Worm (Caenorhabditis elegans): ENCODE data around the gene Y50E8A.2.

The Y50E8A.2 gene

ce11 chrV:14686231-14687105, 42.2 kb downstream of the Y50E8A.2 start (continued):
- TF ChIP-seq dox-1 (GFP tag; IDR thresholded peaks at IDR 0.05), result peak; percentile 67
- TF ChIP-seq lin-35 (GFP tag; optimal IDR thresholded peaks at IDR 0.05), result no peak
- TF ChIP-seq ceh-27 (GFP tag; optimal IDR thresholded peaks at IDR 0.05), result no peak
- no peak for TF ChIP-seq ztf-18 (tag; optimal IDR thresholded peaks at IDR 0.05)
- no peak for TF ChIP-seq sea-2 (GFP tag; IDR thresholded peaks at IDR 0.05)
- TF ChIP-seq zfh-2 (GFP tag; conservative IDR thresholded peaks at IDR 0.05), result peak; percentile 63; the same call in 1 of the 2 replicates
- TF ChIP-seq ceh-79 (tag; optimal IDR thresholded peaks at IDR 0.05), result no peak
- TF ChIP-seq mcd-1 (GFP tag; IDR thresholded peaks at IDR 0.05), result peak; percentile 31; the same call in 1 of the 2 replicates
- TF ChIP-seq tbp1 (GFP tag; optimal IDR thresholded peaks at IDR 0.05), result no peak
- TF ChIP-seq efl-1 (GFP tag; optimal IDR thresholded peaks at IDR 0.05), result no peak
- TF ChIP-seq ceh-100 (GFP tag; IDR thresholded peaks at IDR 0.05), result no peak
- TF ChIP-seq F10E7.11 (tag; optimal IDR thresholded peaks at IDR 0.05), result no peak
- no peak for TF ChIP-seq mes-4 (tag; optimal IDR thresholded peaks at IDR 0.05)
- TF ChIP-seq ceh-58 (GFP tag; IDR thresholded peaks at IDR 0.05), result no peak
- TF ChIP-seq mxl-1 (tag; optimal IDR thresholded peaks at IDR 0.05), result no peak
- TF ChIP-seq C06A6.2 (GFP tag; conservative IDR thresholded peaks at IDR 0.05), result no peak
- TF ChIP-seq ZK185.1 (tag; optimal IDR thresholded peaks at IDR 0.05; ENCODE audit: poor library complexity, severe bottlenecking), result no peak
- peak; percentile 54 for TF ChIP-seq lin-26 (GFP tag; IDR thresholded peaks at IDR 0.05)
- TF ChIP-seq egrh-3 (GFP tag; IDR thresholded peaks at IDR 0.05), result no peak
- TF ChIP-seq somi-1 (GFP tag; optimal IDR thresholded peaks at IDR 0.05), result no peak
- TF ChIP-seq hmg-1.2 (GFP tag; IDR thresholded peaks at IDR 0.05), result no peak
- no peak for TF ChIP-seq repo-1 (tag; optimal IDR thresholded peaks at IDR 0.05)
- no peak for TF ChIP-seq zim-3 (tag; optimal IDR thresholded peaks at IDR 0.05)
- no peak for TF ChIP-seq akir-1 (GFP tag; optimal IDR thresholded peaks at IDR 0.05)
- no peak for TF ChIP-seq die-1 (tag; optimal IDR thresholded peaks at IDR 0.05)
- TF ChIP-seq D2030.7 (GFP tag; IDR thresholded peaks at IDR 0.05), result no peak
- TF ChIP-seq B0019.2 (GFP tag; conservative IDR thresholded peaks at IDR 0.05), result no peak
- no peak for TF ChIP-seq aptf-2 (GFP tag; conservative IDR thresholded peaks at IDR 0.05)
- no peak for TF ChIP-seq T26A5.8 (tag; optimal IDR thresholded peaks at IDR 0.05)
- peak; percentile 76 for TF ChIP-seq ama-1 (optimal IDR thresholded peaks at IDR 0.05)
- no peak for TF ChIP-seq ama-1 (GFP tag; optimal IDR thresholded peaks at IDR 0.05)
- no peak for TF ChIP-seq atf-7 (tag; optimal IDR thresholded peaks at IDR 0.05)
- TF ChIP-seq snpc-4 (GFP tag; optimal IDR thresholded peaks at IDR 0.05), result no peak
- no peak for TF ChIP-seq snpc-4 (tag; optimal IDR thresholded peaks at IDR 0.05)
- no peak for TF ChIP-seq C17E4.6 (GFP tag; IDR thresholded peaks at IDR 0.05)
- TF ChIP-seq ztf-6 (GFP tag; IDR thresholded peaks at IDR 0.05), result peak; percentile 44; the same call in 1 of the 2 replicates
- TF ChIP-seq athp-1 (tag; optimal IDR thresholded peaks at IDR 0.05), result no peak
- TF ChIP-seq nhr-120 (GFP tag; IDR thresholded peaks at IDR 0.05), result no peak
- TF ChIP-seq him-1 (tag; optimal IDR thresholded peaks at IDR 0.05), result no peak
- TF ChIP-seq pha-4 (tag; optimal IDR thresholded peaks at IDR 0.05), result no peak
- TF ChIP-seq Y67H2A.10 (GFP tag; conservative IDR thresholded peaks at IDR 0.05), result no peak
- no peak for TF ChIP-seq ceh-91 (GFP tag; IDR thresholded peaks at IDR 0.05)
- TF ChIP-seq F55B11.4 (tag; optimal IDR thresholded peaks at IDR 0.05; ENCODE audit: borderline replicate concordance, insufficient read depth), result no peak
- no peak for TF ChIP-seq Y53F4B.3 (GFP tag; IDR thresholded peaks at IDR 0.05)
- TF ChIP-seq lin-54 (GFP tag; optimal IDR thresholded peaks at IDR 0.05), result no peak
- no peak for TF ChIP-seq let-526 (GFP tag; IDR thresholded peaks at IDR 0.05)
- TF ChIP-seq rcor-1 (GFP tag; IDR thresholded peaks at IDR 0.05), result peak; percentile 10; the same call in 1 of the 2 replicates
- no peak for TF ChIP-seq attf-3 (GFP tag; conservative IDR thresholded peaks at IDR 0.05)
- no peak for TF ChIP-seq ztf-26 (tag; optimal IDR thresholded peaks at IDR 0.05)
